Worm (Caenorhabditis elegans): ENCODE data around the gene srg-8.

The srg-8 gene

DNA sequence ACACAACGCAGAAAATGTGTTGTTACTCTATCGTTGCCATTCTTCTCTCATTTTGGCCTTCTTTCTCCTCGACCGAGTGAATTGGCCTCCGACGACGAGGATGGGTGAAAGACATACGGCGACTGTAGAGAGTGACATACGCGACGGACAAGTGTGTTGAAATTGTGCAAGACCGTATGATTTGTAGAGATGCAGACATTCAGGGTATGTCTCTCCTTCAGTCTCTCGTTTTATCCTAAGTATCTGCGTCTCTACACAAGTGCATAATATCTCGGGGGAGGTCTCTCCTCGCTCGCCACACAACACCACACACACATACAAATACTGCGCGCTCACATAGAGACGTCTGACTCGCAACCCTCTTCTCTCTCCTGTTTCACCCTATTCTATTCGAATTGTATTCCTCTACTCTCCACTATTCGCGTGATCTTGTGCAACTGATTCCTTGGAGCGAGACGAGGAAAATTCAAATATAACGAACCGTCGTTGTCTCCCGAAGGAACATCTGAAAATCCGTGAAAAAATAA, 25.5 kb upstream of the srg-8 start, which contains the start of gene hmg-1.2 (continued):
- TF ChIP-seq alr-1 (tag; optimal IDR thresholded peaks at IDR 0.05; ENCODE audit: borderline replicate concordance): no peak
- TF ChIP-seq hlh-4 (tag; optimal IDR thresholded peaks at IDR 0.05): no peak
- no peak for TF ChIP-seq pag-3 (tag; optimal IDR thresholded peaks at IDR 0.05; ENCODE audit: borderline replicate concordance, insufficient read depth)
- TF ChIP-seq lin-14 (GFP tag; optimal IDR thresholded peaks at IDR 0.05): peak; percentile 94
- peak; percentile 69 for TF ChIP-seq nhr-90 (tag; optimal IDR thresholded peaks at IDR 0.05; ENCODE audit: poor library complexity)
- peak; percentile 94 for TF ChIP-seq nhr-71 (tag; optimal IDR thresholded peaks at IDR 0.05)
- TF ChIP-seq egl-13 (tag; optimal IDR thresholded peaks at IDR 0.05): peak; percentile 30
- TF ChIP-seq efl-3 (GFP tag; optimal IDR thresholded peaks at IDR 0.05): no peak
- TF ChIP-seq skn-1 (tag; optimal IDR thresholded peaks at IDR 0.05): no peak
- TF ChIP-seq rnt-1 (tag; optimal IDR thresholded peaks at IDR 0.05): peak; percentile 73
- TF ChIP-seq irx-1 (tag; optimal IDR thresholded peaks at IDR 0.05): peak; percentile 75
- peak; percentile 68 for TF ChIP-seq nhr-77 (tag; optimal IDR thresholded peaks at IDR 0.05)
- peak; percentile 88 for TF ChIP-seq tbx-2 (tag; optimal IDR thresholded peaks at IDR 0.05)
- TF ChIP-seq C16A3.4 (tag; optimal IDR thresholded peaks at IDR 0.05): peak; percentile 74
- no peak for TF ChIP-seq nhr-12 (tag; optimal IDR thresholded peaks at IDR 0.05)
- TF ChIP-seq ets-5 (GFP tag; IDR thresholded peaks at IDR 0.05): no peak
- peak; percentile 68 for TF ChIP-seq elt-2 (tag; optimal IDR thresholded peaks at IDR 0.05)
- TF ChIP-seq mdl-1 (tag; optimal IDR thresholded peaks at IDR 0.05): peak in 1 of 2 experiments; percentile 83

- peak; percentile 19 for TF ChIP-seq lin-13 (GFP tag; optimal IDR thresholded peaks at IDR 0.05)
- TF ChIP-seq vab-15 (tag; optimal IDR thresholded peaks at IDR 0.05): no peak
- peak; percentile 6 for TF ChIP-seq rnt-1 (tag; optimal IDR thresholded peaks at IDR 0.05)
- TF ChIP-seq nhr-85 (tag): peak; percentile 76
These were observed 24.8 kb upstream of the srg-8 start for ce11 chrIII:6279453-6279852.

ce11 chrIII:6278301-6278827, 23.7 kb upstream of the srg-8 start, which contains the start of gene C18F10.7:
C18F10.7 (minus strand) TSS chrIII:6278351.
- TF ChIP-seq efl-1 (optimal IDR thresholded peaks at IDR 0.05): peak; percentile 79 to 85
- peak; percentile 60 to 95 for TF ChIP-seq efl-1 (GFP tag; optimal IDR thresholded peaks at IDR 0.05 in 1 of 2)
- peak; percentile 61 for TF ChIP-seq mef-2 (tag; optimal IDR thresholded peaks at IDR 0.05)
- peak; percentile 36 for TF ChIP-seq jun-1 (tag; optimal IDR thresholded peaks at IDR 0.05)
- peak; percentile 55 to 63 for TF ChIP-seq lin-35 (GFP tag; optimal IDR thresholded peaks at IDR 0.05)
- TF ChIP-seq lsy-2 (tag; optimal IDR thresholded peaks at IDR 0.05): peak in 1 of 2 experiments; percentile 76
- TF ChIP-seq elt-2 (tag; optimal IDR thresholded peaks at IDR 0.05): peak; percentile 61
- peak; percentile 76 for TF ChIP-seq tbx-2 (tag; optimal IDR thresholded peaks at IDR 0.05)
- TF ChIP-seq vab-15 (tag; optimal IDR thresholded peaks at IDR 0.05): no peak
- TF ChIP-seq sup-37 (GFP tag; optimal IDR thresholded peaks at IDR 0.05): peak; percentile 3
- no peak for TF ChIP-seq nhr-12 (tag; optimal IDR thresholded peaks at IDR 0.05)
- TF ChIP-seq lin-14 (GFP tag; optimal IDR thresholded peaks at IDR 0.05): peak; percentile 87
- peak; percentile 43 for TF ChIP-seq ztf-4 (tag; optimal IDR thresholded peaks at IDR 0.05)
- TF ChIP-seq mab-9 (GFP tag; IDR thresholded peaks at IDR 0.05): no peak
- peak; percentile 11 for TF ChIP-seq nhr-77 (tag; optimal IDR thresholded peaks at IDR 0.05)
- no peak; the same call in 1 of the 2 replicates for TF ChIP-seq ceh-88 (GFP tag; IDR thresholded peaks at IDR 0.05)
- no peak for TF ChIP-seq lin-13 (GFP tag; optimal IDR thresholded peaks at IDR 0.05)
- peak; percentile 86 for TF ChIP-seq swsn-7 (tag; optimal IDR thresholded peaks at IDR 0.05)
- peak; percentile 73 for TF ChIP-seq fos-1 (tag; optimal IDR thresholded peaks at IDR 0.05)
- TF ChIP-seq ets-5 (GFP tag; IDR thresholded peaks at IDR 0.05): no peak
- peak; percentile 37 for TF ChIP-seq lir-3 (tag; optimal IDR thresholded peaks at IDR 0.05; ENCODE audit: poor library complexity)
- no peak for TF ChIP-seq unc-30 (tag; optimal IDR thresholded peaks at IDR 0.05)
- TF ChIP-seq nhr-11 (tag; optimal IDR thresholded peaks at IDR 0.05): peak; percentile 7
- TF ChIP-seq nhr-237 (tag; optimal IDR thresholded peaks at IDR 0.05): no peak
- no peak for TF ChIP-seq sptf-1 (tag; optimal IDR thresholded peaks at IDR 0.05)
- TF ChIP-seq ceh-82 (tag; optimal IDR thresholded peaks at IDR 0.05): peak; percentile 37 to 64 (median 38)
- peak; percentile 24 for TF ChIP-seq aly-2 (tag; optimal IDR thresholded peaks at IDR 0.05)
- TF ChIP-seq zip-4 (GFP tag; optimal IDR thresholded peaks at IDR 0.05): no peak
- TF ChIP-seq nhr-47 (tag; optimal IDR thresholded peaks at IDR 0.05): peak; percentile 73
- peak; percentile 16 for TF ChIP-seq F16B12.6 (tag; optimal IDR thresholded peaks at IDR 0.05)
- no peak for TF ChIP-seq egl-27 (tag; optimal IDR thresholded peaks at IDR 0.05)
- peak; percentile 30 for TF ChIP-seq isw-1 (GFP tag; IDR thresholded peaks at IDR 0.05)
- TF ChIP-seq nhr-85 (tag): peak; percentile 70
- TF ChIP-seq blmp-1 (tag; optimal IDR thresholded peaks at IDR 0.05): peak; percentile 49
- no peak for TF ChIP-seq ces-1 (GFP tag; optimal IDR thresholded peaks at IDR 0.05)

Data from whole organism, L1 larva.